Worm (Caenorhabditis elegans) whole organism, L4 larva: Measurements from ENCODE around the gene Y116A8C.38.
A peak's percentile ranks its signal among the peaks of the same experiment; 100 is the strongest.

Experiments
- F26F4.8 ChIP-seq: fragments of 200-800 bp; sonication (Bioruptor generic); conservative IDR thresholded peaks from 2 replicates; pipeline ENCODE4 v1.3.6; 2022; ENCODE audit warnings: missing genetic modification characterization, missing compliant biosample characterization
- F49E8.2 ChIP-seq: sonication (generic microtip); optimal IDR thresholded peaks from 2 replicates; lab custom pipeline; 2016; ENCODE audit warnings: missing compliant biosample characterization, mild to moderate bottlenecking, missing genetic modification characterization, borderline replicate concordance
- Y48G9A.11 ChIP-seq: fragments of 200-800 bp; sonication (Bioruptor generic); IDR thresholded peaks from 2 replicates; pipeline ENCODE4 v1.3.6; 2022; ENCODE audit warnings: missing genetic modification reagents, missing genetic modification characterization, missing compliant biosample characterization
- Y75B8A.6 ChIP-seq: fragments of 200-800 bp; sonication (Bioruptor generic); IDR thresholded peaks from 2 replicates; pipeline ENCODE4 v1.3.6; 2022; ENCODE audit warnings: missing genetic modification reagents, missing genetic modification characterization, missing compliant biosample characterization
- ZK546.5 ChIP-seq, 2 experiments: sonication (generic microtip); optimal IDR thresholded peaks; 2 replicates each; lab custom pipeline; 2017; ENCODE audit warnings: missing biosample characterization in 2 of 2, missing genetic modification characterization in 2 of 2
- ama-1 ChIP-seq: fragments of 150-350 bp; optimal IDR thresholded peaks from 2 replicates; lab custom pipeline; 2014; ENCODE audit warnings: inconsistent platforms, mixed read lengths
- arid-1 ChIP-seq: fragments of 200-800 bp; sonication (Bioruptor generic); conservative IDR thresholded peaks from 2 replicates; pipeline ENCODE4 v1.3.6; 2022; ENCODE audit warnings: missing genetic modification reagents, missing genetic modification characterization, missing compliant biosample characterization
- attf-4 ChIP-seq: sonication (generic microtip); optimal IDR thresholded peaks from 3 replicates; lab custom pipeline; 2017; ENCODE audit warnings: missing biosample characterization, missing genetic modification characterization
- ceh-28 ChIP-seq: fragments of 150-350 bp; optimal IDR thresholded peaks from 2 replicates; lab custom pipeline; 2014; ENCODE audit warnings: missing biosample characterization, missing genetic modification reagents, missing genetic modification characterization
- ceh-44 ChIP-seq: fragments of 200-800 bp; sonication (Bioruptor generic); IDR thresholded peaks from 2 replicates; pipeline ENCODE4 v1.3.6; 2022; ENCODE audit warnings: missing genetic modification reagents, missing genetic modification characterization, missing compliant biosample characterization
- ceh-62 ChIP-seq: sonication (generic microtip); optimal IDR thresholded peaks from 2 replicates; lab custom pipeline; 2017; ENCODE audit warnings: missing biosample characterization, missing genetic modification characterization
- ctbp-1 ChIP-seq: fragments of 200-800 bp; sonication (Bioruptor generic); IDR thresholded peaks from 2 replicates; pipeline ENCODE4 v1.3.6; 2022; ENCODE audit warnings: missing genetic modification reagents, missing genetic modification characterization, missing compliant biosample characterization
- daf-16 ChIP-seq, 3 experiments: sonication (generic microtip); optimal IDR thresholded peaks; 2 replicates each; lab custom pipeline; 2016 to 2017; ENCODE audit warnings: missing genetic modification characterization in 3 of 3, missing genetic modification reagents in 3 of 3, mild to moderate bottlenecking in 2 of 3, missing compliant biosample characterization in 2 of 3, missing biosample characterization in 1 of 3, moderate library complexity in 1 of 3
- daf-8 ChIP-seq: fragments of 200-800 bp; sonication (Bioruptor generic); IDR thresholded peaks from 2 replicates; pipeline ENCODE4 v1.3.6; 2022; ENCODE audit warnings: missing genetic modification characterization, missing compliant biosample characterization
- dmd-6 ChIP-seq: fragments of 200-800 bp; sonication (Bioruptor generic); IDR thresholded peaks from 2 replicates; pipeline ENCODE4 v1.3.6; 2022; ENCODE audit warnings: missing genetic modification reagents, missing genetic modification characterization, missing compliant biosample characterization
- dpl-1 ChIP-seq: fragments of 150-350 bp; optimal IDR thresholded peaks from 2 replicates; lab custom pipeline; 2014; ENCODE audit warnings: missing biosample characterization, missing genetic modification reagents, missing genetic modification characterization
- duxl-1 ChIP-seq: sonication (generic microtip); optimal IDR thresholded peaks from 2 replicates; lab custom pipeline; 2016; ENCODE audit warnings: mild to moderate bottlenecking, missing genetic modification characterization, moderate library complexity, missing compliant biosample characterization; ENCODE audit not compliant: poor library complexity
- dve-1 ChIP-seq: sonication (generic microtip); optimal IDR thresholded peaks from 2 replicates; lab custom pipeline; 2017; ENCODE audit warnings: antibody characterized with exemption, mild to moderate bottlenecking, missing genetic modification characterization, missing compliant biosample characterization; ENCODE audit not compliant: insufficient read depth
- fos-1 ChIP-seq: fragments of 150-350 bp; optimal IDR thresholded peaks from 2 replicates; lab custom pipeline; 2014; ENCODE audit warnings: missing biosample characterization, missing genetic modification characterization
- hif-1 ChIP-seq, 2 experiments: sonication (generic microtip); optimal IDR thresholded peaks; 2 replicates each; lab custom pipeline; 2016 to 2017; ENCODE audit warnings: missing compliant biosample characterization in 2 of 2, missing genetic modification characterization in 2 of 2, missing genetic modification reagents in 2 of 2, missing genotype in 2 of 2, mild to moderate bottlenecking in 1 of 2
- hlh-11 ChIP-seq: fragments of 200-800 bp; sonication (Bioruptor generic); optimal IDR thresholded peaks from 2 replicates; lab custom pipeline; 2018; ENCODE audit warnings: mild to moderate bottlenecking, missing genetic modification characterization, missing compliant biosample characterization
- jun-1 ChIP-seq: fragments of 150-350 bp; optimal IDR thresholded peaks from 2 replicates; lab custom pipeline; 2014; ENCODE audit warnings: missing biosample characterization, missing genetic modification reagents, missing genetic modification characterization
- lin-1 ChIP-seq: fragments of 200-800 bp; sonication (Bioruptor generic); IDR thresholded peaks from 2 replicates; pipeline ENCODE4 v1.3.6; 2022; ENCODE audit warnings: missing genetic modification reagents, missing genetic modification characterization, missing compliant biosample characterization
- lin-13 ChIP-seq: fragments of 150-350 bp; optimal IDR thresholded peaks from 2 replicates; lab custom pipeline; 2014; ENCODE audit warnings: missing biosample characterization, missing genetic modification reagents, missing genetic modification characterization
- lin-38 ChIP-seq: fragments of 200-800 bp; sonication (Bioruptor generic); IDR thresholded peaks from 2 replicates; pipeline ENCODE4 v1.3.6; 2022; ENCODE audit warnings: missing genetic modification reagents, missing genetic modification characterization, missing compliant biosample characterization
- mdl-1 ChIP-seq, 2 experiments: fragments of 150-350 bp in 1 of 2; sonication (generic microtip) in 1 of 2; optimal IDR thresholded peaks; 2 replicates each; lab custom pipeline; 2014 to 2017; ENCODE audit warnings: missing biosample characterization in 2 of 2, missing genetic modification characterization in 2 of 2
- mes-2 ChIP-seq: sonication (generic microtip); optimal IDR thresholded peaks from 2 replicates; lab custom pipeline; 2016; ENCODE audit warnings: missing genotype, mild to moderate bottlenecking, missing genetic modification characterization, missing compliant biosample characterization; ENCODE audit not compliant: poor library complexity, severe bottlenecking
- mxl-2 ChIP-seq: fragments of 200-800 bp; sonication (Bioruptor generic); conservative IDR thresholded peaks from 2 replicates; pipeline ENCODE4 v1.3.6; 2022; ENCODE audit warnings: missing genetic modification reagents, missing genetic modification characterization, missing compliant biosample characterization
- mxl-3 ChIP-seq: fragments of 200-800 bp; sonication (Bioruptor generic); optimal IDR thresholded peaks from 2 replicates; lab custom pipeline; 2018; ENCODE audit warnings: mild to moderate bottlenecking, missing genetic modification characterization, missing compliant biosample characterization
- nhr-10 ChIP-seq: fragments of 150-350 bp; optimal IDR thresholded peaks from 2 replicates; lab custom pipeline; 2014; ENCODE audit warnings: missing biosample characterization, missing genetic modification characterization
- nhr-25 ChIP-seq: sonication (generic microtip); optimal IDR thresholded peaks from 2 replicates; lab custom pipeline; 2017; ENCODE audit warnings: missing genetic modification characterization, mild to moderate bottlenecking, missing compliant biosample characterization, antibody characterized with exemption, moderate library complexity, borderline replicate concordance; ENCODE audit not compliant: insufficient read depth
- nhr-28 ChIP-seq: fragments of 150-350 bp; optimal IDR thresholded peaks from 2 replicates; lab custom pipeline; 2014; ENCODE audit warnings: missing biosample characterization, missing genetic modification characterization
- nhr-41 ChIP-seq: fragments of 200-800 bp; sonication (Bioruptor generic); IDR thresholded peaks from 2 replicates; pipeline ENCODE4 v1.3.6; 2022; ENCODE audit warnings: missing genetic modification reagents, missing genetic modification characterization, missing compliant biosample characterization
- nhr-42 ChIP-seq: fragments of 200-800 bp; sonication (Bioruptor generic); IDR thresholded peaks from 2 replicates; pipeline ENCODE4 v1.3.6; 2022; ENCODE audit warnings: missing genetic modification characterization, missing compliant biosample characterization
- nhr-48 ChIP-seq: sonication (generic microtip); optimal IDR thresholded peaks from 2 replicates; lab custom pipeline; 2016; ENCODE audit warnings: mild to moderate bottlenecking, missing genetic modification characterization, missing compliant biosample characterization
- nhr-6 ChIP-seq: fragments of 150-350 bp; optimal IDR thresholded peaks from 2 replicates; lab custom pipeline; 2014; ENCODE audit warnings: missing biosample characterization, missing genetic modification characterization
- nhr-77 ChIP-seq: fragments of 150-350 bp; optimal IDR thresholded peaks from 2 replicates; lab custom pipeline; 2014; ENCODE audit warnings: missing biosample characterization, missing genetic modification characterization
- pha-4 ChIP-seq, 2 experiments: fragments of 150-350 bp in 1 of 2; fragments of 200-800 bp in 1 of 2; sonication (Bioruptor generic) in 1 of 2; IDR thresholded peaks in 1 of 2; optimal IDR thresholded peaks in 1 of 2; 2 replicates each; pipeline versions ENCODE4 v1.3.6 to Lab custom; 2014 to 2022; ENCODE audit warnings: missing genetic modification characterization in 2 of 2, missing genetic modification reagents in 2 of 2, missing biosample characterization in 1 of 2, missing compliant biosample characterization in 1 of 2
- php-3 ChIP-seq: fragments of 200-800 bp; sonication (Bioruptor generic); IDR thresholded peaks from 2 replicates; pipeline ENCODE4 v1.3.6; 2022; ENCODE audit warnings: missing genetic modification reagents, missing genetic modification characterization, missing compliant biosample characterization
- rbr-2 ChIP-seq: sonication (generic microtip); optimal IDR thresholded peaks from 2 replicates; lab custom pipeline; 2016; ENCODE audit warnings: missing genotype, missing genetic modification characterization, missing compliant biosample characterization
- saeg-2 ChIP-seq: fragments of 200-800 bp; sonication (Bioruptor generic); IDR thresholded peaks from 2 replicates; pipeline ENCODE4 v1.3.6; 2022; ENCODE audit warnings: missing genetic modification reagents, missing genetic modification characterization, missing compliant biosample characterization
- set-16 ChIP-seq: fragments of 200-800 bp; sonication (Bioruptor generic); IDR thresholded peaks from 2 replicates; pipeline ENCODE4 v1.3.6; 2022; ENCODE audit warnings: missing genetic modification reagents, missing genetic modification characterization, missing compliant biosample characterization
- spr-3 ChIP-seq: fragments of 200-800 bp; sonication (Bioruptor generic); optimal IDR thresholded peaks from 2 replicates; lab custom pipeline; 2018; ENCODE audit warnings: mild to moderate bottlenecking, missing genetic modification characterization, missing compliant biosample characterization
- tra-1 ChIP-seq: fragments of 200-800 bp; sonication (Bioruptor generic); IDR thresholded peaks from 2 replicates; pipeline ENCODE4 v1.3.6; 2022; ENCODE audit warnings: missing genetic modification reagents, missing genetic modification characterization, missing compliant biosample characterization
- unc-39 ChIP-seq: sonication (generic microtip); optimal IDR thresholded peaks from 2 replicates; lab custom pipeline; 2017; ENCODE audit warnings: missing biosample characterization, missing genetic modification characterization
- unc-62 ChIP-seq, 3 experiments: fragments of 150-350 bp in 1 of 3; sonication (generic microtip); optimal IDR thresholded peaks in 2 of 3; peaks in 1 of 3; 1 replicate in 1 of 3; 2 replicates in 2 of 3; lab custom pipeline; 2014 to 2017; ENCODE audit warnings: missing biosample characterization in 3 of 3, missing genetic modification characterization in 3 of 3, missing genetic modification reagents in 3 of 3, missing genotype in 1 of 3
- zag-1 ChIP-seq: fragments of 150-350 bp; optimal IDR thresholded peaks from 2 replicates; lab custom pipeline; 2014; ENCODE audit warnings: missing biosample characterization, missing genetic modification characterization
- zip-11 ChIP-seq: fragments of 200-800 bp; sonication (Bioruptor generic); IDR thresholded peaks from 2 replicates; pipeline ENCODE4 v1.3.6; 2022; ENCODE audit warnings: missing genetic modification characterization, missing compliant biosample characterization
- zip-2 ChIP-seq: fragments of 150-350 bp; optimal IDR thresholded peaks from 2 replicates; lab custom pipeline; 2014; ENCODE audit warnings: missing biosample characterization, missing genetic modification characterization
- ztf-11 ChIP-seq: fragments of 150-350 bp; optimal IDR thresholded peaks from 2 replicates; lab custom pipeline; 2014; ENCODE audit warnings: missing biosample characterization, missing genetic modification characterization

Y116A8C.38 gene

DNA sequence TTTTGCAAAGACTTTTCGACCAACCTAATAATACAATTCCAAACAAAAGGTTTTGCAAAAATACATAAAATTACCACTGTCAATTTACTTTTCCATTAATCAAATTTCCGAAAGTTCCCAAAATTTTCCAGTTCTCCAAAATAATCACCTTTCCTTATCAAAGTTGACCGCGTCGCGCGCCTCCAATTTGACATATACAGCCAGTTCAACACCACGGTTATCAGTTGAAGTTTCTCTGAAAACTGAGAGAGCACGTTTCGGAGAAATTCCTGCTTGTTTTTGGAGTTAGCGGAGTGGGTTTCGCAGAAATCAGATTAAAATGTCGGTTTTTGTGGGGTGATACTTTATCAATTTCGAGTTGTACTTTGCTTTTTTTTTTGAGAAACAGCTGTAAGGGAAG, 47.7 kb downstream of the Y116A8C.38 start:
- TF ChIP-seq saeg-2 (GFP tag; lab: Robert Waterston, UW) (no peak), zag-1 (tag; lab: Kevin White, UChicago) (no peak), dve-1 (peak; percentile 14), lin-1 (GFP tag; lab: Robert Waterston, UW) (0 out of 2 replicates have a peak, but pooled peaks have one; percentile 9), attf-4 (tag; lab: Kevin White, UChicago) (no peak), nhr-28 (peak; percentile 43), mes-2 (tag; lab: Kevin White, UChicago) (no peak), ctbp-1 (GFP tag; lab: Robert Waterston, UW) (no peak), dmd-6 (GFP tag; lab: Robert Waterston, UW) (peak; percentile 78), ceh-44 (GFP tag; lab: Robert Waterston, UW) (no peak), pha-4 (GFP tag; IDR thresholded peaks at IDR 0.05; lab: Robert Waterston, UW) (no peak), pha-4 (tag; optimal IDR thresholded peaks at IDR 0.05; lab: Kevin White, UChicago) (no peak), ceh-28 (no peak), mxl-3 (GFP tag; lab: Kevin White, UChicago) (no peak), nhr-42 (GFP tag; lab: Robert Waterston, UW) (no peak), mxl-2 (GFP tag; lab: Robert Waterston, UW) (no peak), lin-38 (GFP tag; lab: Robert Waterston, UW) (no peak), hif-1 (tag; optimal IDR thresholded peaks at IDR 0.05; lab: Kevin White, UChicago) (no peak), daf-16 (GFP tag; optimal IDR thresholded peaks at IDR 0.05; lab: Kevin White, UChicago) (no peak), daf-16 (tag; optimal IDR thresholded peaks at IDR 0.05; lab: Kevin White, UChicago) (peak; percentile 31), rbr-2 (tag; lab: Kevin White, UChicago) (no peak), fos-1 (tag; lab: Kevin White, UChicago) (no peak), nhr-48 (tag; lab: Kevin White, UChicago) (no peak), daf-8 (GFP tag; lab: Robert Waterston, UW) (no peak), nhr-41 (GFP tag; lab: Robert Waterston, UW) (peak; percentile 34; the same call in 1 of the 2 replicates), nhr-6 (tag; lab: Kevin White, UChicago) (no peak), ztf-11 (tag; lab: Kevin White, UChicago) (no peak), nhr-10 (tag; lab: Kevin White, UChicago) (no peak), zip-11 (no peak), mdl-1 (tag; optimal IDR thresholded peaks at IDR 0.05; lab: Kevin White, UChicago) (no peak), dpl-1 (GFP tag; lab: Kevin White, UChicago) (no peak), duxl-1 (tag; lab: Kevin White, UChicago) (no peak), zip-2 (no peak), unc-62 (GFP tag; optimal IDR thresholded peaks at IDR 0.05 in 1 of 2; lab: Kevin White, UChicago) (no peak), unc-62 (tag; optimal IDR thresholded peaks at IDR 0.05; lab: Kevin White, UChicago) (no peak), ceh-62 (tag; lab: Kevin White, UChicago) (no peak), hlh-11 (peak; percentile 52), lin-13 (GFP tag; lab: Kevin White, UChicago) (no peak), set-16 (GFP tag; lab: Robert Waterston, UW) (no peak), unc-39 (no peak), spr-3 (GFP tag; lab: Kevin White, UChicago) (no peak), ama-1 (lab: Kevin White, UChicago) (no peak), nhr-77 (no peak), tra-1 (GFP tag; lab: Robert Waterston, UW) (no peak), Y48G9A.11 (no peak), F26F4.8 (GFP tag; lab: Robert Waterston, UW) (no peak), php-3 (GFP tag; lab: Robert Waterston, UW) (no peak), F49E8.2 (no peak), arid-1 (no peak), Y75B8A.6 (GFP tag; lab: Robert Waterston, UW) (no peak), nhr-25 (no peak), ZK546.5 (tag; optimal IDR thresholded peaks at IDR 0.05; lab: Kevin White, UChicago) (no peak), jun-1 (no peak)
